Worm (Caenorhabditis elegans) whole organism, mixed stage, embryonic: ENCODE results near the gene gst-36.

ENCODE experiments used
- bed-3 ChIP-seq: fragments of 200-800 bp; sonication (Bioruptor generic); optimal IDR thresholded peaks from 3 replicates; lab custom pipeline; 2018; ENCODE audit warnings: mild to moderate bottlenecking, missing genetic modification characterization, moderate library complexity, missing compliant biosample characterization
- blmp-1 ChIP-seq: fragments of 150-350 bp; optimal IDR thresholded peaks from 2 replicates; lab custom pipeline; 2014; ENCODE audit warnings: missing biosample characterization, missing genetic modification characterization
- ceh-83 ChIP-seq: fragments of 200-800 bp; sonication (Bioruptor generic); optimal IDR thresholded peaks from 2 replicates; lab custom pipeline; 2018; ENCODE audit warnings: mild to moderate bottlenecking, missing genetic modification characterization, missing compliant biosample characterization
- ces-1 ChIP-seq: fragments of 150-350 bp; optimal IDR thresholded peaks from 2 replicates; lab custom pipeline; 2014; ENCODE audit warnings: missing biosample characterization, missing genetic modification reagents, missing genetic modification characterization
- cnd-1 ChIP-seq: fragments of 200-800 bp; sonication (Bioruptor generic); optimal IDR thresholded peaks from 2 replicates; lab custom pipeline; 2018; ENCODE audit warnings: mild to moderate bottlenecking, missing genetic modification characterization, missing compliant biosample characterization
- drap-1 ChIP-seq: fragments of 200-800 bp; sonication (Bioruptor generic); optimal IDR thresholded peaks from 3 replicates; lab custom pipeline; 2018; ENCODE audit warnings: mild to moderate bottlenecking, missing genetic modification characterization, missing compliant biosample characterization
- flh-1 ChIP-seq: fragments of 200-800 bp; sonication (Bioruptor generic); optimal IDR thresholded peaks from 2 replicates; lab custom pipeline; 2018; ENCODE audit warnings: mild to moderate bottlenecking, missing genetic modification characterization, moderate library complexity, missing compliant biosample characterization
- ham-2 ChIP-seq: fragments of 200-800 bp; sonication (Bioruptor generic); optimal IDR thresholded peaks from 2 replicates; lab custom pipeline; 2018; ENCODE audit warnings: mild to moderate bottlenecking, missing genetic modification characterization, missing compliant biosample characterization
- hlh-1 ChIP-seq: fragments of 150-350 bp; optimal IDR thresholded peaks from 2 replicates; lab custom pipeline; 2014; ENCODE audit warnings: missing biosample characterization, missing genetic modification reagents, missing genetic modification characterization
- lin-13 ChIP-seq: fragments of 150-350 bp; optimal IDR thresholded peaks from 2 replicates; lab custom pipeline; 2014; ENCODE audit warnings: missing biosample characterization, missing genetic modification characterization
- lin-32 ChIP-seq: fragments of 200-800 bp; sonication (Bioruptor generic); optimal IDR thresholded peaks from 2 replicates; lab custom pipeline; 2018; ENCODE audit warnings: mild to moderate bottlenecking, missing genetic modification characterization, missing compliant biosample characterization
- mab-5 ChIP-seq: fragments of 150-350 bp; optimal IDR thresholded peaks from 2 replicates; lab custom pipeline; 2014; ENCODE audit warnings: missing biosample characterization, missing genetic modification characterization
- mep-1 ChIP-seq: fragments of 150-350 bp; optimal IDR thresholded peaks from 2 replicates; lab custom pipeline; 2017; ENCODE audit warnings: missing biosample characterization, missing genetic modification reagents, missing genetic modification characterization, inconsistent platforms
- mls-2 ChIP-seq: sonication (generic microtip); optimal IDR thresholded peaks from 2 replicates; lab custom pipeline; 2016; ENCODE audit warnings: mild to moderate bottlenecking, missing genetic modification characterization, moderate library complexity, missing compliant biosample characterization
- nhr-2 ChIP-seq: fragments of 150-350 bp; optimal IDR thresholded peaks from 2 replicates; lab custom pipeline; 2014; ENCODE audit warnings: missing biosample characterization, missing genetic modification characterization
- nhr-237 ChIP-seq: fragments of 150-350 bp; optimal IDR thresholded peaks from 2 replicates; lab custom pipeline; 2014; ENCODE audit warnings: missing biosample characterization, missing genetic modification characterization
- nhr-28 ChIP-seq: fragments of 150-350 bp; optimal IDR thresholded peaks from 2 replicates; lab custom pipeline; 2014; ENCODE audit warnings: missing biosample characterization, missing genetic modification characterization
- pha-4 ChIP-seq: fragments of 150-350 bp; optimal IDR thresholded peaks from 2 replicates; lab custom pipeline; 2018; ENCODE audit warnings: missing biosample characterization, missing genetic modification reagents, missing genetic modification characterization
- sem-2 ChIP-seq: fragments of 200-800 bp; sonication (Bioruptor generic); optimal IDR thresholded peaks from 2 replicates; lab custom pipeline; 2018; ENCODE audit warnings: mild to moderate bottlenecking, missing genetic modification characterization, missing compliant biosample characterization
- snpc-4 ChIP-seq: fragments of 150-350 bp; optimal IDR thresholded peaks from 2 replicates; lab custom pipeline; 2014; ENCODE audit warnings: missing biosample characterization, missing genetic modification characterization
- sptf-1 ChIP-seq: sonication (generic microtip); optimal IDR thresholded peaks from 2 replicates; lab custom pipeline; 2017; ENCODE audit warnings: mild to moderate bottlenecking, missing genetic modification characterization, moderate library complexity, missing compliant biosample characterization
- tbx-8 ChIP-seq: fragments of 200-800 bp; sonication (Bioruptor generic); optimal IDR thresholded peaks from 2 replicates; lab custom pipeline; 2018; ENCODE audit warnings: mild to moderate bottlenecking, missing genetic modification characterization, moderate library complexity, missing compliant biosample characterization
- unc-120 ChIP-seq: sonication (generic microtip); optimal IDR thresholded peaks from 2 replicates; lab custom pipeline; 2017; ENCODE audit warnings: missing genetic modification characterization, missing compliant biosample characterization; ENCODE audit not compliant: poor library complexity, severe bottlenecking
- unc-39 ChIP-seq: fragments of 150-350 bp; optimal IDR thresholded peaks from 2 replicates; lab custom pipeline; 2014; ENCODE audit warnings: missing biosample characterization, missing genetic modification characterization
- unc-62 ChIP-seq: fragments of 150-350 bp; optimal IDR thresholded peaks from 2 replicates; lab custom pipeline; 2014; ENCODE audit warnings: missing biosample characterization, missing genetic modification reagents, missing genetic modification characterization
- zip-8 ChIP-seq: fragments of 150-350 bp; optimal IDR thresholded peaks from 2 replicates; lab custom pipeline; 2014; ENCODE audit warnings: missing biosample characterization, missing genetic modification characterization
- ztf-11 ChIP-seq: fragments of 150-350 bp; optimal IDR thresholded peaks from 2 replicates; lab custom pipeline; 2014; ENCODE audit warnings: missing biosample characterization, missing genetic modification characterization

gst-36 gene

DNA sequence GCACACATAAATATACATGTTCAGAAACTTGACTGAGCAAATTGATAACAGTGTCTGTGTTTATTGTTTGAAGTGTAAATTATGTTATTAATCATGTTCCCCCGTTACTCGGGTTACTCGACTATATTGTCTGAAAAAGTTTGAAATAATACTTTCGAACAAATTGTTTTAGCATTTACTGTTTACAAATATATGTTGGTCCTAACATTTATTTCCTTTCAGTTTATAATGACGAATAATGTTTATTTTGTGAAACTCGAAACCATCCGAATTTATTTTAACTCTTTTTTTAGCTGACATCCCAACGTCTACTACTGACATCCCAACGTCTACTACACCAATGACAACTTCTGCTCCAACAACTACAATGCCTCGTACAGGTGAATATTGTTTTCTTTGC, 6.1 kb upstream of the gst-36 start, which contains the start of gene R07B1.7:
Gene R07B1.7 (plus strand): TSS at position 301 of the 400 bp plus-strand sequence.
- TF ChIP-seq snpc-4 (tag; lab: Kevin White, UChicago) (no peak), tbx-8 (GFP tag; lab: Kevin White, UChicago) (no peak), pha-4 (tag; lab: Kevin White, UChicago) (no peak), ceh-83 (GFP tag; lab: Kevin White, UChicago) (no peak), cnd-1 (tag; lab: Kevin White, UChicago) (no peak), sptf-1 (tag; lab: Kevin White, UChicago) (no peak), nhr-28 (no peak), unc-39 (tag; lab: Kevin White, UChicago) (no peak)

ce11 chrX:9866355-9866754, 3.6 kb upstream of the gst-36 start, which contains the start of gene R07B1.6:
Gene R07B1.6 (plus strand): TSS chrX:9866655.
- no peak for TF ChIP-seq flh-1
- no peak for TF ChIP-seq unc-39 (tag; lab: Kevin White, UChicago)
- no peak for TF ChIP-seq nhr-237
- no peak for TF ChIP-seq ces-1 (GFP tag; lab: Kevin White, UChicago)
- no peak for TF ChIP-seq hlh-1 (tag; lab: Kevin White, UChicago)
- TF ChIP-seq ceh-83 (GFP tag; lab: Kevin White, UChicago): no peak
- TF ChIP-seq nhr-2 (tag; lab: Kevin White, UChicago): no peak
- no peak for TF ChIP-seq cnd-1 (tag; lab: Kevin White, UChicago)
- no peak for TF ChIP-seq nhr-28
- no peak for TF ChIP-seq tbx-8 (GFP tag; lab: Kevin White, UChicago)
- no peak for TF ChIP-seq lin-32 (GFP tag; lab: Kevin White, UChicago)
- no peak for TF ChIP-seq ham-2
- TF ChIP-seq sem-2 (GFP tag; lab: Kevin White, UChicago): no peak

DNA sequence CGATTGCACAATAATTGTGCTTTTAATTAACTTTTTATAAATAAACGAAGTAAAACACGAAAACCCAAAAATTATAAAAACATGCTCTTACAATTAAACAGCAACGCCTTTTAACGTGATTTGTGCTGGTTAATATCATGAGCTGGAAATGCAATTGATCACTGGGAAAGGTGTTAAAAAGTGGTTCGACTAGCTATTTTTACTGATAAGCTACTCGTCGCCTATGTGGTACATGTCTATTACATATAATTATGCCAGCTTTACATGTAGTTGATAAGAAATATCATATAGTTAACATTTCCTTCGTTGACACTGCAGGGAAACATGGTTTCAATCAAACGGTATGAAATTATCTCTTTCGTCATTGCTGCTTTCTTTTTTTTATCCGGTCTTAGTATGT, 4.7 kb downstream of the gst-36 start, which contains the start of gene scav-5:
Gene scav-5 (plus strand): TSS at position 297 of the 400 bp plus-strand sequence.
- TF ChIP-seq ces-1 (GFP tag; lab: Kevin White, UChicago): no peak
- TF ChIP-seq unc-62 (GFP tag; lab: Kevin White, UChicago): no peak
- TF ChIP-seq nhr-28: no peak
- TF ChIP-seq mab-5 (tag; lab: Kevin White, UChicago): no peak
- TF ChIP-seq drap-1 (GFP tag; lab: Kevin White, UChicago): no peak
- no peak for TF ChIP-seq mls-2 (tag; lab: Kevin White, UChicago)
- TF ChIP-seq pha-4 (tag; lab: Kevin White, UChicago): no peak
- no peak for TF ChIP-seq sem-2 (GFP tag; lab: Kevin White, UChicago)
- TF ChIP-seq mep-1 (tag; lab: Kevin White, UChicago): no peak
- TF ChIP-seq cnd-1 (tag; lab: Kevin White, UChicago): no peak
- TF ChIP-seq zip-8 (tag; lab: Kevin White, UChicago): no peak
- no peak for TF ChIP-seq snpc-4 (tag; lab: Kevin White, UChicago)
- no peak for TF ChIP-seq hlh-1 (tag; lab: Kevin White, UChicago)
- TF ChIP-seq ztf-11: no peak

- TF ChIP-seq unc-39 (tag; lab: Kevin White, UChicago) (no peak), ham-2 (no peak), bed-3 (no peak), zip-8 (tag; lab: Kevin White, UChicago) (no peak), flh-1 (no peak), mls-2 (tag; lab: Kevin White, UChicago) (no peak), ztf-11 (no peak), nhr-237 (no peak), nhr-28 (no peak), lin-13 (tag; lab: Kevin White, UChicago) (no peak), ces-1 (GFP tag; lab: Kevin White, UChicago) (no peak), unc-120 (tag; lab: Kevin White, UChicago) (no peak), nhr-2 (tag; lab: Kevin White, UChicago) (no peak), blmp-1 (tag; lab: Kevin White, UChicago) (no peak), drap-1 (GFP tag; lab: Kevin White, UChicago) (no peak), lin-32 (GFP tag; lab: Kevin White, UChicago) (no peak), cnd-1 (tag; lab: Kevin White, UChicago) (no peak)
These were observed 6.1 kb downstream of the gst-36 start, which contains the start of gene R07B1.11 for ce11 chrX:9856618-9857017. Gene R07B1.11 (plus strand): TSS chrX:9856918.

ce11 chrX:9851745-9852330, 10.9 kb downstream of the gst-36 start, which contains the start of gene lec-7:
Gene lec-7 (plus strand): TSS chrX:9852041.
- no peak for TF ChIP-seq hlh-1 (tag; lab: Kevin White, UChicago)
- TF ChIP-seq zip-8 (tag; lab: Kevin White, UChicago): peak; percentile 57
- TF ChIP-seq, all 35 proteins: peak for 1
